Fruit fly (Drosophila melanogaster) whole organism, prepupa: ENCODE data around the gene Nprl3.

Source experiments
- CG10669 ChIP-seq: fragments of 200-800 bp; sonication (Bioruptor generic); optimal IDR thresholded peaks from 3 replicates; lab custom pipeline; 2018; ENCODE audit warnings: missing biosample characterization, mild to moderate bottlenecking, missing genetic modification characterization, moderate library complexity
- CG11294 ChIP-seq: fragments of 200-800 bp; sonication (Bioruptor generic); IDR thresholded peaks from 2 replicates; pipeline ENCODE4 v1.3.6; 2022; ENCODE audit warnings: missing biosample characterization, missing genetic modification characterization
- CG11762 ChIP-seq: fragments of 200-800 bp; sonication (Bioruptor generic); optimal IDR thresholded peaks from 3 replicates; lab custom pipeline; 2016; ENCODE audit warnings: missing biosample characterization, missing genetic modification characterization; ENCODE audit not compliant: insufficient read depth
- CG11902 ChIP-seq: fragments of 200-800 bp; sonication (Bioruptor generic); optimal IDR thresholded peaks from 3 replicates; lab custom pipeline; 2016; ENCODE audit warnings: missing biosample characterization, missing genetic modification characterization
- CG15336 ChIP-seq: fragments of 200-800 bp; sonication (Bioruptor generic); IDR thresholded peaks from 2 replicates; pipeline ENCODE4 v1.3.6; 2022; ENCODE audit warnings: missing biosample characterization, missing genetic modification characterization
- CG3032 ChIP-seq: fragments of 200-800 bp; optimal IDR thresholded peaks from 2 replicates; lab custom pipeline; 2019; ENCODE audit warnings: missing biosample characterization, mild to moderate bottlenecking, missing genetic modification characterization, moderate library complexity
- CG32006 ChIP-seq: fragments of 200-800 bp; sonication (Bioruptor generic); optimal IDR thresholded peaks from 3 replicates; lab custom pipeline; 2017; ENCODE audit warnings: missing biosample characterization, mild to moderate bottlenecking, missing genetic modification characterization
- CG34406 ChIP-seq: fragments of 200-800 bp; sonication (Bioruptor generic); optimal IDR thresholded peaks from 3 replicates; lab custom pipeline; 2016; ENCODE audit warnings: missing biosample characterization, missing genetic modification characterization
- CG3919 ChIP-seq: fragments of 200-800 bp; sonication (Bioruptor generic); optimal IDR thresholded peaks from 3 replicates; lab custom pipeline; 2016; ENCODE audit warnings: missing biosample characterization, missing genetic modification characterization
- CG6163 ChIP-seq: fragments of 200-800 bp; sonication (Bioruptor generic); IDR thresholded peaks from 3 replicates; pipeline ENCODE4 v1.3.6; 2022; ENCODE audit warnings: missing biosample characterization, missing genetic modification characterization
- CG8119 ChIP-seq: fragments of 200-800 bp; sonication (Bioruptor generic); IDR thresholded peaks from 3 replicates; pipeline ENCODE4 v1.3.6; 2022; ENCODE audit warnings: missing biosample characterization, missing genetic modification characterization
- CG8319 ChIP-seq: fragments of 200-800 bp; sonication (Bioruptor generic); optimal IDR thresholded peaks from 3 replicates; lab custom pipeline; 2016; ENCODE audit warnings: missing biosample characterization, missing genetic modification characterization
- CG9139 ChIP-seq: fragments of 200-800 bp; sonication (Bioruptor generic); optimal IDR thresholded peaks from 3 replicates; lab custom pipeline; 2017; ENCODE audit warnings: missing biosample characterization, mild to moderate bottlenecking, missing genetic modification characterization
- Eip75B ChIP-seq: fragments of 200-800 bp; sonication (Bioruptor generic); optimal IDR thresholded peaks from 3 replicates; lab custom pipeline; 2016; ENCODE audit warnings: missing biosample characterization, missing genetic modification characterization
- Eip78C ChIP-seq: fragments of 200-800 bp; sonication (Bioruptor generic); peaks from one replicate; lab custom pipeline; 2016; ENCODE audit warnings: missing biosample characterization, missing genetic modification characterization
- Ets96B ChIP-seq: fragments of 200-800 bp; optimal IDR thresholded peaks from 2 replicates; lab custom pipeline; 2019; ENCODE audit warnings: missing biosample characterization, mild to moderate bottlenecking, missing genetic modification characterization, moderate library complexity
- Hr39 ChIP-seq: fragments of 200-800 bp; sonication (Bioruptor generic); optimal IDR thresholded peaks from 2 replicates; lab custom pipeline; 2016; ENCODE audit warnings: missing biosample characterization, missing genetic modification characterization
- Met ChIP-seq: fragments of 200-800 bp; sonication (Bioruptor generic); optimal IDR thresholded peaks from 3 replicates; lab custom pipeline; 2016; ENCODE audit warnings: missing biosample characterization, missing genetic modification characterization
- OdsH ChIP-seq: fragments of 200-800 bp; sonication (Bioruptor generic); optimal IDR thresholded peaks from 3 replicates; lab custom pipeline; 2016; ENCODE audit warnings: missing biosample characterization, missing genetic modification characterization
- Sox102F ChIP-seq: fragments of 200-800 bp; sonication (Bioruptor generic); optimal IDR thresholded peaks from 2 replicates; lab custom pipeline; 2016; ENCODE audit warnings: missing biosample characterization, mild to moderate bottlenecking, missing genetic modification characterization
- achi ChIP-seq: fragments of 200-800 bp; sonication (Bioruptor generic); optimal IDR thresholded peaks from 3 replicates; lab custom pipeline; 2016; ENCODE audit warnings: missing biosample characterization, missing genetic modification characterization
- cyc ChIP-seq: fragments of 200-800 bp; sonication (Bioruptor generic); optimal IDR thresholded peaks from 3 replicates; lab custom pipeline; 2016; ENCODE audit warnings: missing biosample characterization, missing genetic modification characterization
- dsx ChIP-seq: fragments of 200-800 bp; optimal IDR thresholded peaks from 3 replicates; lab custom pipeline; 2019; ENCODE audit warnings: missing biosample characterization, mild to moderate bottlenecking, missing genetic modification characterization, moderate library complexity; ENCODE audit not compliant: poor library complexity, severe bottlenecking
- eg ChIP-seq: fragments of 200-800 bp; sonication (Bioruptor generic); IDR thresholded peaks from 3 replicates; pipeline ENCODE4 v1.3.6; 2022; ENCODE audit warnings: missing biosample characterization, missing genetic modification characterization
- fd59A ChIP-seq: fragments of 200-800 bp; sonication (Bioruptor generic); optimal IDR thresholded peaks from 2 replicates; lab custom pipeline; 2017; ENCODE audit warnings: missing biosample characterization, mild to moderate bottlenecking, missing genetic modification characterization, missing genetic modification reagents
- fkh ChIP-seq: fragments of 200-800 bp; sonication (Bioruptor generic); optimal IDR thresholded peaks from 3 replicates; lab custom pipeline; 2017; ENCODE audit warnings: missing biosample characterization, mild to moderate bottlenecking, missing genetic modification characterization, moderate library complexity
- lz ChIP-seq: fragments of 200-800 bp; sonication (Bioruptor generic); optimal IDR thresholded peaks from 3 replicates; lab custom pipeline; 2016; ENCODE audit warnings: missing biosample characterization, missing genetic modification characterization
- net ChIP-seq: fragments of 200-800 bp; sonication (Bioruptor generic); optimal IDR thresholded peaks from 3 replicates; lab custom pipeline; 2016; ENCODE audit warnings: missing biosample characterization, missing genetic modification characterization
- spab ChIP-seq: fragments of 200-800 bp; sonication (Bioruptor generic); optimal IDR thresholded peaks from 2 replicates; lab custom pipeline; 2017; ENCODE audit warnings: missing biosample characterization, mild to moderate bottlenecking, missing genetic modification characterization, missing genetic modification reagents
- ss ChIP-seq, 2 experiments: fragments of 200-800 bp; sonication (Bioruptor generic); optimal IDR thresholded peaks; 2 replicates in 1 of 2; 3 replicates in 1 of 2; lab custom pipeline; 2017 to 2018; ENCODE audit warnings: mild to moderate bottlenecking in 2 of 2, missing biosample characterization in 2 of 2, missing genetic modification characterization in 2 of 2, moderate library complexity in 1 of 2
- vri ChIP-seq: fragments of 200-800 bp; sonication (Bioruptor generic); optimal IDR thresholded peaks from 3 replicates; lab custom pipeline; 2016; ENCODE audit warnings: missing biosample characterization, mild to moderate bottlenecking, missing genetic modification characterization

The Nprl3 gene

dm6 chr3L:14028485-14029384 is 27.1 kb upstream of the Nprl3 start, which contains the start of gene Ptip (continued):
- TF ChIP-seq fkh (GFP tag; lab: Kevin White, UChicago) (peak; percentile 62), CG3919 (GFP tag; lab: Kevin White, UChicago) (peak; percentile 77), lz (no peak), fd59A (GFP tag; lab: Kevin White, UChicago) (no peak)

- no peak for TF ChIP-seq net
- TF ChIP-seq spab = no peak
- TF ChIP-seq CG3032 (tag; lab: Kevin White, UChicago) = no peak
- no peak for TF ChIP-seq Hr39
- TF ChIP-seq CG8119 = no peak
- no peak for TF ChIP-seq OdsH (GFP tag; lab: Kevin White, UChicago)
- no peak for TF ChIP-seq CG32006 (GFP tag; lab: Kevin White, UChicago)
- no peak for TF ChIP-seq CG9139
- TF ChIP-seq CG8319 (GFP tag; lab: Kevin White, UChicago) = no peak
- TF ChIP-seq Sox102F = no peak
- no peak for TF ChIP-seq ss (GFP tag; optimal IDR thresholded peaks at IDR 0.05; lab: Kevin White, UChicago)
Measured at dm6 chr3L:14027549-14027948, 25.9 kb upstream of the Nprl3 start.

- TF ChIP-seq cyc (GFP tag; lab: Kevin White, UChicago) (no peak), Met (GFP tag; lab: Kevin White, UChicago) (no peak), CG11902 (GFP tag; lab: Kevin White, UChicago) (no peak), CG3032 (tag; lab: Kevin White, UChicago) (no peak), CG11762 (GFP tag; lab: Kevin White, UChicago) (no peak), Ets96B (no peak), Eip78C (GFP tag; lab: Kevin White, UChicago) (no peak), achi (GFP tag; lab: Kevin White, UChicago) (no peak), CG6163 (GFP tag; lab: Robert Waterston, UW) (no peak), CG11294 (GFP tag; lab: Robert Waterston, UW) (no peak), ss (GFP tag; optimal IDR thresholded peaks at IDR 0.05; lab: Kevin White, UChicago) (no peak)
Measured at dm6 chr3L:14025736-14026135, 24.1 kb upstream of the Nprl3 start.

dm6 chr3L:14006704-14007126 is 5.0 kb upstream of the Nprl3 start:
- TF ChIP-seq eg (GFP tag; lab: Robert Waterston, UW) = peak; percentile 55; the same call in 2 of the 3 replicates
- TF ChIP-seq CG6163 (GFP tag; lab: Robert Waterston, UW) = peak; percentile 84
- no peak for TF ChIP-seq CG34406 (GFP tag; lab: Kevin White, UChicago)
- peak; percentile 100 for TF ChIP-seq vri (GFP tag; lab: Kevin White, UChicago)
- TF ChIP-seq CG8119 = peak; percentile 60; the same call in 2 of the 3 replicates
- TF ChIP-seq CG15336 (GFP tag; lab: Robert Waterston, UW) = peak; percentile 45
- TF ChIP-seq CG10669 = no peak
- no peak for TF ChIP-seq dsx (GFP tag; lab: Kevin White, UChicago)

dm6 chr3L:14005627-14006287 is 4.1 kb upstream of the Nprl3 start:
- TF ChIP-seq eg (GFP tag; lab: Robert Waterston, UW) (0 out of 3 replicates have a peak, but pooled peaks have one; percentile 6), Eip75B (no peak), CG6163 (GFP tag; lab: Robert Waterston, UW) (peak; percentile 23; the same call in 1 of the 3 replicates)
